Worm (Caenorhabditis elegans) whole organism, L4 larva: ENCODE measurements around the gene Y4C6A.3.
"Not testable (repeated sequence)": the region's sequence is repeated elsewhere in the genome, so short reads cannot be mapped to it uniquely, and the experiment has no call there.

Source experiments
- aly-2 ChIP-seq: sonication (generic microtip); optimal IDR thresholded peaks from 2 replicates; lab custom pipeline; 2018; ENCODE audit warnings: missing biosample characterization, missing genetic modification characterization
- ama-1 ChIP-seq: fragments of 150-350 bp; optimal IDR thresholded peaks from 2 replicates; lab custom pipeline; 2014; ENCODE audit warnings: inconsistent platforms, mixed read lengths
- attf-4 ChIP-seq: sonication (generic microtip); optimal IDR thresholded peaks from 3 replicates; lab custom pipeline; 2017; ENCODE audit warnings: missing biosample characterization, missing genetic modification characterization
- ceh-62 ChIP-seq: sonication (generic microtip); optimal IDR thresholded peaks from 2 replicates; lab custom pipeline; 2017; ENCODE audit warnings: missing biosample characterization, missing genetic modification characterization
- duxl-1 ChIP-seq: sonication (generic microtip); optimal IDR thresholded peaks from 2 replicates; lab custom pipeline; 2016; ENCODE audit warnings: mild to moderate bottlenecking, missing genetic modification characterization, moderate library complexity, missing compliant biosample characterization; ENCODE audit not compliant: poor library complexity
- lir-3 ChIP-seq: sonication (generic microtip); optimal IDR thresholded peaks from 2 replicates; lab custom pipeline; 2016; ENCODE audit warnings: mild to moderate bottlenecking, missing genetic modification characterization, missing compliant biosample characterization
- mep-1 ChIP-seq: fragments of 150-350 bp; sonication (generic microtip); optimal IDR thresholded peaks from 3 replicates; lab custom pipeline; 2014; ENCODE audit warnings: missing biosample characterization, missing genetic modification characterization
- nhr-111 ChIP-seq: fragments of 200-800 bp; sonication (Bioruptor generic); optimal IDR thresholded peaks from 2 replicates; lab custom pipeline; 2018; ENCODE audit warnings: mild to moderate bottlenecking, missing genetic modification characterization, missing compliant biosample characterization
- nhr-237 ChIP-seq: sonication (generic microtip); optimal IDR thresholded peaks from 2 replicates; lab custom pipeline; 2017; ENCODE audit warnings: missing biosample characterization, missing genetic modification characterization
- pha-4 ChIP-seq, 2 experiments: fragments of 150-350 bp in 1 of 2; fragments of 200-800 bp in 1 of 2; sonication (Bioruptor generic) in 1 of 2; IDR thresholded peaks in 1 of 2; optimal IDR thresholded peaks in 1 of 2; 2 replicates each; pipeline versions ENCODE4 v1.3.6 to Lab custom; 2014 to 2022; ENCODE audit warnings: missing genetic modification characterization in 2 of 2, missing genetic modification reagents in 2 of 2, missing biosample characterization in 1 of 2, missing compliant biosample characterization in 1 of 2
- skn-1 ChIP-seq: fragments of 150-350 bp; optimal IDR thresholded peaks from 2 replicates; lab custom pipeline; 2014; ENCODE audit warnings: missing biosample characterization, missing genetic modification characterization
- unc-39 ChIP-seq: sonication (generic microtip); optimal IDR thresholded peaks from 2 replicates; lab custom pipeline; 2017; ENCODE audit warnings: missing biosample characterization, missing genetic modification characterization

ce11 chrIV:5455999-5456398 lies at the start of gene Y4C6A.3:
- not testable (repeated sequence) for TF ChIP-seq ama-1 (lab: Kevin White, UChicago); pha-4 (GFP tag; IDR thresholded peaks at IDR 0.05; lab: Robert Waterston, UW); pha-4 (tag; optimal IDR thresholded peaks at IDR 0.05; lab: Kevin White, UChicago); ceh-62; mep-1; skn-1 (tag; lab: Kevin White, UChicago); nhr-111; nhr-237; aly-2 (tag; lab: Kevin White, UChicago); lir-3 (tag; lab: Kevin White, UChicago); duxl-1 (tag; lab: Kevin White, UChicago); unc-39; attf-4 (tag; lab: Kevin White, UChicago)
